Worm (Caenorhabditis elegans): ENCODE data around the gene zipt-3.

- TF ChIP-seq unc-39 (tag; optimal IDR thresholded peaks at IDR 0.05) (no peak), ama-1 (optimal IDR thresholded peaks at IDR 0.05) (no peak), fkh-10 (GFP tag; optimal IDR thresholded peaks at IDR 0.05) (no peak), dmd-6 (GFP tag; IDR thresholded peaks at IDR 0.05) (no peak), unc-130 (GFP tag; optimal IDR thresholded peaks at IDR 0.05) (no peak)
Observed at ce11 chrII:5710835-5711234, 7.1 kb upstream of the zipt-3 start.

Measured in whole organism, L4 larva.